Fruit fly (Drosophila melanogaster): ENCODE measurements around the gene CG4022.

The CG4022 gene

dm6 chr3L:9441907-9442479 lies 31.4 kb upstream of the CG4022 start, which contains the start of the genes Bet3 and Nf-YA (continued):
- peak; percentile 40 for TF ChIP-seq CG3281 (GFP tag; optimal IDR thresholded peaks at IDR 0.05)
- peak; percentile 21 for TF ChIP-seq CG8388 (GFP tag; optimal IDR thresholded peaks at IDR 0.05)
- TF ChIP-seq bsh (GFP tag; optimal IDR thresholded peaks at IDR 0.05): peak in 1 of 2 experiments; percentile 28
- peak; percentile 40; the same call in 1 of the 2 replicates for TF ChIP-seq CG11696 (GFP tag; IDR thresholded peaks at IDR 0.05)
- TF ChIP-seq esg (GFP tag; conservative IDR thresholded peaks at IDR 0.05): no peak
- peak; percentile 8 for TF ChIP-seq CG34376 (GFP tag; optimal IDR thresholded peaks at IDR 0.05)
- TF ChIP-seq Taf1 (GFP tag; IDR thresholded peaks at IDR 0.05): no peak
- TF ChIP-seq so (GFP tag; IDR thresholded peaks at IDR 0.05): no peak
- TF ChIP-seq gsb (GFP tag; IDR thresholded peaks at IDR 0.05): no peak
- no peak for TF ChIP-seq cwo (GFP tag; optimal IDR thresholded peaks at IDR 0.05)
- peak; percentile 16 for TF ChIP-seq ewg (GFP tag; optimal IDR thresholded peaks at IDR 0.05)
- no peak for TF ChIP-seq CG4707 (GFP tag; optimal IDR thresholded peaks at IDR 0.05)
- no peak for TF ChIP-seq klu (GFP tag; IDR thresholded peaks at IDR 0.05)
- TF ChIP-seq yki (optimal IDR thresholded peaks at IDR 0.05): no peak
- peak; percentile 11; the same call in 1 of the 3 replicates for TF ChIP-seq Optix (GFP tag; IDR thresholded peaks at IDR 0.05)
- peak; percentile 72 for TF ChIP-seq tin (GFP tag; optimal IDR thresholded peaks at IDR 0.05)
- TF ChIP-seq btn (GFP tag; optimal IDR thresholded peaks at IDR 0.05): no peak
- TF ChIP-seq Opbp (GFP tag; IDR thresholded peaks at IDR 0.05; ENCODE audit: partially characterized antibody): peak; percentile 83
- TF ChIP-seq CG7786 (GFP tag; optimal IDR thresholded peaks at IDR 0.05): peak; percentile 51
- TF ChIP-seq tio (GFP tag; optimal IDR thresholded peaks at IDR 0.05): no peak
- peak; percentile 67; the same call in 2 of the 3 replicates for TF ChIP-seq CG34422 (GFP tag; IDR thresholded peaks at IDR 0.05)
- peak; percentile 86; the same call in 1 of the 3 replicates for TF ChIP-seq zen2 (GFP tag; IDR thresholded peaks at IDR 0.05; ENCODE audit: partially characterized antibody)
- peak; percentile 55 for TF ChIP-seq CG9609 (GFP tag; optimal IDR thresholded peaks at IDR 0.05)
- peak; percentile 61 for TF ChIP-seq CoRest (tag; optimal IDR thresholded peaks at IDR 0.05)
- TF ChIP-seq aop (GFP tag; IDR thresholded peaks at IDR 0.05): no peak
- peak; percentile 6 for TF ChIP-seq cg (GFP tag; optimal IDR thresholded peaks at IDR 0.05)
- TF ChIP-seq Mrtf (GFP tag; IDR thresholded peaks at IDR 0.05): peak; percentile 8; the same call in 2 of the 3 replicates
- no peak for TF ChIP-seq ase (GFP tag; IDR thresholded peaks at IDR 0.05)
- TF ChIP-seq gcm (GFP tag; optimal IDR thresholded peaks at IDR 0.05): no peak
- TF ChIP-seq CG12299 (tag; optimal IDR thresholded peaks at IDR 0.05): no peak
- peak; percentile 68 for TF ChIP-seq nmo (GFP tag; optimal IDR thresholded peaks at IDR 0.05)
- no peak for TF ChIP-seq fd3F (GFP tag; optimal IDR thresholded peaks at IDR 0.05)
- no peak for TF ChIP-seq otp (GFP tag; IDR thresholded peaks at IDR 0.05)
- TF ChIP-seq ham (GFP tag; IDR thresholded peaks at IDR 0.05): no peak
- TF ChIP-seq sug (tag; optimal IDR thresholded peaks at IDR 0.05): peak; percentile 41
- peak; percentile 20 for TF ChIP-seq D19A (tag; optimal IDR thresholded peaks at IDR 0.05)
- TF ChIP-seq CHES-1-like (GFP tag; optimal IDR thresholded peaks at IDR 0.05): peak; percentile 63
- peak; percentile 44 for TF ChIP-seq CG2678 (tag; optimal IDR thresholded peaks at IDR 0.05)
- peak; percentile 58 for TF ChIP-seq HmgZ (tag; optimal IDR thresholded peaks at IDR 0.05)
- TF ChIP-seq ash1 (GFP tag; optimal IDR thresholded peaks at IDR 0.05): no peak
- TF ChIP-seq CG10565 (GFP tag; optimal IDR thresholded peaks at IDR 0.05): no peak
- no peak; the same call in 2 of the 3 replicates for TF ChIP-seq B-H1 (GFP tag; IDR thresholded peaks at IDR 0.05)
- TF ChIP-seq Asciz (GFP tag; optimal IDR thresholded peaks at IDR 0.05): no peak
- TF ChIP-seq nau (GFP tag; optimal IDR thresholded peaks at IDR 0.05): no peak
- TF ChIP-seq CG43689 (GFP tag; IDR thresholded peaks at IDR 0.05): no peak
- TF ChIP-seq maf-S (GFP tag; optimal IDR thresholded peaks at IDR 0.05): no peak
- peak; percentile 68; the same call in 1 of the 2 replicates for TF ChIP-seq vvl (GFP tag; IDR thresholded peaks at IDR 0.05)
- peak; percentile 31; the same call in 1 of the 3 replicates for TF ChIP-seq dysf (GFP tag; IDR thresholded peaks at IDR 0.05)
- no peak for TF ChIP-seq HLHmδ (GFP tag; optimal IDR thresholded peaks at IDR 0.05)
- peak; percentile 20; the same call in 1 of the 3 replicates for TF ChIP-seq jigr1 (GFP tag; IDR thresholded peaks at IDR 0.05)

All from whole organism, embryonic.